Worm (Caenorhabditis elegans) whole organism, young adult: ENCODE data around the gene mdt-6.
A peak's percentile ranks its signal among the peaks of the same experiment; 100 is the strongest.
"Not testable (repeated sequence)": the region's sequence is repeated elsewhere in the genome, so short reads cannot be mapped to it uniquely, and the experiment has no call there.

ENCODE experiments used
- D2030.7 ChIP-seq: fragments of 200-800 bp; sonication (Bioruptor generic); IDR thresholded peaks from 2 replicates; pipeline ENCODE4 v1.3.6; 2022; ENCODE audit warnings: missing genetic modification reagents, missing genetic modification characterization, missing compliant biosample characterization
- F22D6.2 ChIP-seq: sonication (generic microtip); optimal IDR thresholded peaks from 2 replicates; lab custom pipeline; 2016; ENCODE audit warnings: mild to moderate bottlenecking, missing genetic modification characterization, missing compliant biosample characterization
- F39B2.1 ChIP-seq: fragments of 200-800 bp; sonication (Bioruptor generic); IDR thresholded peaks from 2 replicates; pipeline ENCODE4 v1.3.6; 2022; ENCODE audit warnings: missing genetic modification reagents, missing genetic modification characterization, missing compliant biosample characterization
- F52B5.7 ChIP-seq: sonication (generic microtip); optimal IDR thresholded peaks from 2 replicates; lab custom pipeline; 2016; ENCODE audit warnings: mild to moderate bottlenecking, missing genetic modification characterization, missing compliant biosample characterization
- F57C9.4 ChIP-seq: sonication (generic microtip); optimal IDR thresholded peaks from 2 replicates; lab custom pipeline; 2017; ENCODE audit warnings: mild to moderate bottlenecking, missing genetic modification characterization, missing compliant biosample characterization
- K12H6.12 ChIP-seq: fragments of 200-800 bp; sonication (Bioruptor generic); optimal IDR thresholded peaks from 2 replicates; lab custom pipeline; 2018; ENCODE audit warnings: mild to moderate bottlenecking, missing genetic modification characterization, missing compliant biosample characterization
- T07F8.4 ChIP-seq: sonication (generic microtip); optimal IDR thresholded peaks from 2 replicates; lab custom pipeline; 2016; ENCODE audit warnings: mild to moderate bottlenecking, missing genetic modification characterization, moderate library complexity, missing compliant biosample characterization
- Y53G8AR.9 ChIP-seq: fragments of 200-800 bp; sonication (Bioruptor generic); conservative IDR thresholded peaks from 2 replicates; pipeline ENCODE4 v1.3.6; 2022; ENCODE audit warnings: missing genetic modification reagents, missing genetic modification characterization, missing compliant biosample characterization
- akir-1 ChIP-seq: fragments of 200-800 bp; sonication (Bioruptor generic); optimal IDR thresholded peaks from 2 replicates; lab custom pipeline; 2018; ENCODE audit warnings: mild to moderate bottlenecking, missing genetic modification characterization, moderate library complexity, missing compliant biosample characterization
- ama-1 ChIP-seq, 3 experiments: fragments of 150-350 bp in 1 of 3; sonication (generic microtip) in 2 of 3; optimal IDR thresholded peaks; 2 replicates each; lab custom pipeline; 2014 to 2018; ENCODE audit warnings: missing biosample characterization in 2 of 3, missing genetic modification characterization in 2 of 3, missing genetic modification reagents in 2 of 3
- athp-1 ChIP-seq: sonication (generic microtip); optimal IDR thresholded peaks from 2 replicates; lab custom pipeline; 2017; ENCODE audit warnings: mild to moderate bottlenecking, missing genetic modification characterization, missing compliant biosample characterization
- attf-3 ChIP-seq: fragments of 200-800 bp; sonication (Bioruptor generic); conservative IDR thresholded peaks from 2 replicates; pipeline ENCODE4 v1.3.6; 2022; ENCODE audit warnings: missing genetic modification reagents, missing genetic modification characterization, missing compliant biosample characterization
- ccch-3 ChIP-seq: fragments of 200-800 bp; sonication (Bioruptor generic); optimal IDR thresholded peaks from 2 replicates; lab custom pipeline; 2018; ENCODE audit warnings: mild to moderate bottlenecking, missing genetic modification characterization, missing compliant biosample characterization
- cebp-1 ChIP-seq, 2 experiments: fragments of 200-800 bp in 1 of 2; sonication (Bioruptor generic) in 1 of 2; sonication (generic microtip) in 1 of 2; IDR thresholded peaks in 1 of 2; optimal IDR thresholded peaks in 1 of 2; 2 replicates each; pipeline versions ENCODE4 v1.3.6 to Lab custom; 2017 to 2022; ENCODE audit warnings: missing compliant biosample characterization in 2 of 2, missing genetic modification characterization in 2 of 2, mild to moderate bottlenecking in 1 of 2, missing genetic modification reagents in 1 of 2, moderate library complexity in 1 of 2
- ceh-40 ChIP-seq: fragments of 200-800 bp; sonication (Bioruptor generic); IDR thresholded peaks from 2 replicates; pipeline ENCODE4 v1.3.6; 2022; ENCODE audit warnings: missing genetic modification characterization, missing compliant biosample characterization
- chd-7 ChIP-seq: sonication (generic microtip); optimal IDR thresholded peaks from 2 replicates; lab custom pipeline; 2016; ENCODE audit warnings: mild to moderate bottlenecking, missing genetic modification characterization, moderate library complexity, missing compliant biosample characterization
- dox-1 ChIP-seq: fragments of 200-800 bp; sonication (Bioruptor generic); IDR thresholded peaks from 2 replicates; pipeline ENCODE4 v1.3.6; 2022; ENCODE audit warnings: missing genetic modification reagents, missing genetic modification characterization, missing compliant biosample characterization
- efl-1 ChIP-seq: fragments of 150-350 bp; optimal IDR thresholded peaks from 2 replicates; lab custom pipeline; 2014; ENCODE audit warnings: missing biosample characterization, missing genetic modification reagents, missing genetic modification characterization
- egl-44 ChIP-seq: fragments of 200-800 bp; sonication (Bioruptor generic); IDR thresholded peaks from 2 replicates; pipeline ENCODE4 v1.3.6; 2022; ENCODE audit warnings: missing genetic modification reagents, missing genetic modification characterization, missing compliant biosample characterization
- ekl-4 ChIP-seq: fragments of 200-800 bp; sonication (Bioruptor generic); IDR thresholded peaks from 2 replicates; pipeline ENCODE4 v1.3.6; 2022; ENCODE audit warnings: missing genetic modification reagents, missing genetic modification characterization, missing compliant biosample characterization
- hlh-26 ChIP-seq: fragments of 200-800 bp; sonication (Bioruptor generic); conservative IDR thresholded peaks from 2 replicates; pipeline ENCODE4 v1.3.6; 2022; ENCODE audit warnings: missing genetic modification reagents, missing genetic modification characterization, missing compliant biosample characterization
- lag-1 ChIP-seq: fragments of 200-800 bp; sonication (Bioruptor generic); IDR thresholded peaks from 2 replicates; pipeline ENCODE4 v1.3.6; 2022; ENCODE audit warnings: missing genetic modification reagents, missing genetic modification characterization, missing compliant biosample characterization
- lin-40 ChIP-seq: sonication (generic microtip); optimal IDR thresholded peaks from 2 replicates; lab custom pipeline; 2016; ENCODE audit warnings: missing genetic modification characterization, mild to moderate bottlenecking, missing compliant biosample characterization, missing genotype, missing genetic modification reagents
- madf-6 ChIP-seq: fragments of 200-800 bp; sonication (Bioruptor generic); IDR thresholded peaks from 2 replicates; pipeline ENCODE4 v1.3.6; 2022; ENCODE audit warnings: missing genetic modification reagents, missing genetic modification characterization, missing compliant biosample characterization
- madf-8 ChIP-seq: fragments of 200-800 bp; sonication (Bioruptor generic); conservative IDR thresholded peaks from 2 replicates; pipeline ENCODE4 v1.3.6; 2022; ENCODE audit warnings: missing genetic modification reagents, missing genetic modification characterization, missing compliant biosample characterization
- nfya-2 ChIP-seq: fragments of 200-800 bp; sonication (Bioruptor generic); IDR thresholded peaks from 2 replicates; pipeline ENCODE4 v1.3.6; 2022; ENCODE audit warnings: missing genetic modification reagents, missing genetic modification characterization, missing compliant biosample characterization
- nhr-120 ChIP-seq: fragments of 200-800 bp; sonication (Bioruptor generic); IDR thresholded peaks from 2 replicates; pipeline ENCODE4 v1.3.6; 2022; ENCODE audit warnings: missing genetic modification characterization, missing compliant biosample characterization
- pha-4 ChIP-seq: fragments of 150-350 bp; sonication (generic microtip); optimal IDR thresholded peaks from 2 replicates; lab custom pipeline; 2014; ENCODE audit warnings: missing biosample characterization, missing genetic modification reagents, missing genetic modification characterization
- rec-8 ChIP-seq, 2 experiments: sonication (generic microtip); optimal IDR thresholded peaks; 2 replicates each; lab custom pipeline; 2016; ENCODE audit warnings: mild to moderate bottlenecking in 2 of 2, missing genetic modification characterization in 2 of 2, missing genetic modification reagents in 2 of 2, missing genotype in 2 of 2, missing biosample characterization in 1 of 2, missing compliant biosample characterization in 1 of 2, moderate library complexity in 1 of 2
- rpc-1 ChIP-seq, 2 experiments: fragments of 150-350 bp in 1 of 2; sonication (generic microtip) in 1 of 2; optimal IDR thresholded peaks; 2 replicates each; lab custom pipeline; 2014 to 2018; ENCODE audit warnings: missing biosample characterization in 1 of 2, missing genetic modification characterization in 1 of 2, missing genetic modification reagents in 1 of 2, missing genotype in 1 of 2
- snpc-1.1 ChIP-seq: sonication (generic microtip); optimal IDR thresholded peaks from 2 replicates; lab custom pipeline; 2017; ENCODE audit warnings: missing genetic modification characterization, mild to moderate bottlenecking, missing compliant biosample characterization, antibody characterized with exemption, moderate library complexity, missing genotype, missing genetic modification reagents; ENCODE audit not compliant: insufficient read depth
- somi-1 ChIP-seq: fragments of 200-800 bp; sonication (Bioruptor generic); optimal IDR thresholded peaks from 2 replicates; lab custom pipeline; 2018; ENCODE audit warnings: mild to moderate bottlenecking, missing genetic modification characterization, missing compliant biosample characterization
- tlf-1 ChIP-seq: fragments of 200-800 bp; sonication (Bioruptor generic); optimal IDR thresholded peaks from 2 replicates; lab custom pipeline; 2018; ENCODE audit warnings: mild to moderate bottlenecking, missing genetic modification characterization, missing compliant biosample characterization
- xnd-1 ChIP-seq: sonication (generic microtip); optimal IDR thresholded peaks from 2 replicates; lab custom pipeline; 2016; ENCODE audit warnings: missing genotype, missing genetic modification reagents, missing genetic modification characterization, missing compliant biosample characterization
- ztf-18 ChIP-seq: sonication (generic microtip); optimal IDR thresholded peaks from 2 replicates; lab custom pipeline; 2016; ENCODE audit warnings: missing genotype, mild to moderate bottlenecking, missing genetic modification characterization, missing compliant biosample characterization

mdt-6 gene

ce11 chrV:7060396-7060795, 972 bp upstream of the mdt-6 start, which contains the start of the genes Y57E12AL.6 and Y57E12AL.1 (continued):
- peak; percentile 66 for TF ChIP-seq somi-1 (GFP tag; lab: Kevin White, UChicago)
- TF ChIP-seq F52B5.7 (tag; lab: Kevin White, UChicago): no peak
- TF ChIP-seq madf-8 (GFP tag; lab: Robert Waterston, UW): no peak; the same call in 1 of the 2 replicates
- peak; percentile 22 for TF ChIP-seq xnd-1 (tag; lab: Kevin White, UChicago)
- TF ChIP-seq, all 124 proteins: peak for 51

DNA sequence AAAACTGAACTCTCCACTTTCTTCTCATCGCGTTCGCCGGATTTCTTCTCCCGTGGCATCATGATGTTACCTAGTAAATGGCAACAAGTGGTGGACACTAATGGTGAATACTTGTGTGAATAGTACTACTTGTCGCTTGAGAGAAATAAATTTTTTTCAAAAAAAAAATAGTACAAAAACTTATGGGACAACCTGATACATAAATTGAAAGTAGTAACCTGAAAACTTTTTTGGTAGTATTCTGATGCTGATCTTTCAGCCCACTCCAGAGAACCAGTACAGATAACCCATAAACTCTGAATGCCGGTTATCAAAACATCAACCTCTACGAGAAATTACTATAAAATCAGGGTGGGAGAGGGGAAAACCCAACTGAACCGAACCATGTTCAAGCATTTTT, 1.6 kb downstream of the mdt-6 start, which contains the start of gene Y57E12AL.2:
Y57E12AL.2 (plus strand) TSS at position 301 of the 400 bp plus-strand sequence.
- not testable (repeated sequence) for TF ChIP-seq madf-6 (GFP tag; lab: Robert Waterston, UW); ceh-40 (GFP tag; lab: Robert Waterston, UW); efl-1 (GFP tag; lab: Kevin White, UChicago)

DNA sequence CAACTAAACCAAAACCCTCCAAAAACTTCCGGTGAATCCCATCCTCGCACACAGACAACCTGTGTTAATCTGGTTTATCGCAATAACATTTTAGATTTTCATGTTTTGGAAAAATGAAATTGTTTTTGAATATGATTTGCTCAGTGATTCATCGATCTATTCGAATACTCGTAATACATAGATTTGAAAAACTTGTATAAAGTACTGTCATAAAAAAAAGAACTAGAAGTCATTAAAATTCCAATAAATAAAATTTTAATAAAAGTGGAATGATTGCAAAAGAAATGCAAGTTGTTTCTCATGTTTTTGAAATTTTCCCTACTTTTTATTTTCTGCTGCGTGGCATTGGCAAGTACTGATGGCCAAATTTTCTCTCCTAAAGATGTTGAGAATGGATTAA, 4.8 kb downstream of the mdt-6 start, which contains the start of gene spig-8:
spig-8 (plus strand) TSS at position 301 of the 400 bp plus-strand sequence.
- TF ChIP-seq Y53G8AR.9 (GFP tag; lab: Robert Waterston, UW) (no peak), F22D6.2 (no peak), nhr-120 (GFP tag; lab: Robert Waterston, UW) (no peak), F57C9.4 (no peak), athp-1 (no peak), hlh-26 (GFP tag; lab: Robert Waterston, UW) (no peak), ztf-18 (tag; lab: Kevin White, UChicago) (no peak), ama-1 (optimal IDR thresholded peaks at IDR 0.05; lab: Kevin White, UChicago) (no peak), ama-1 (GFP tag; optimal IDR thresholded peaks at IDR 0.05; lab: Kevin White, UChicago) (no peak), lin-40 (no peak), tlf-1 (GFP tag; lab: Kevin White, UChicago) (no peak), T07F8.4 (tag; lab: Kevin White, UChicago) (no peak), dox-1 (GFP tag; lab: Robert Waterston, UW) (no peak), F39B2.1 (no peak), cebp-1 (GFP tag; IDR thresholded peaks at IDR 0.05; lab: Robert Waterston, UW) (no peak), cebp-1 (tag; optimal IDR thresholded peaks at IDR 0.05; lab: Kevin White, UChicago) (no peak), snpc-1.1 (no peak), egl-44 (GFP tag; lab: Robert Waterston, UW) (no peak), attf-3 (GFP tag; lab: Robert Waterston, UW) (no peak), madf-6 (GFP tag; lab: Robert Waterston, UW) (no peak), lag-1 (GFP tag; lab: Robert Waterston, UW) (no peak)

DNA sequence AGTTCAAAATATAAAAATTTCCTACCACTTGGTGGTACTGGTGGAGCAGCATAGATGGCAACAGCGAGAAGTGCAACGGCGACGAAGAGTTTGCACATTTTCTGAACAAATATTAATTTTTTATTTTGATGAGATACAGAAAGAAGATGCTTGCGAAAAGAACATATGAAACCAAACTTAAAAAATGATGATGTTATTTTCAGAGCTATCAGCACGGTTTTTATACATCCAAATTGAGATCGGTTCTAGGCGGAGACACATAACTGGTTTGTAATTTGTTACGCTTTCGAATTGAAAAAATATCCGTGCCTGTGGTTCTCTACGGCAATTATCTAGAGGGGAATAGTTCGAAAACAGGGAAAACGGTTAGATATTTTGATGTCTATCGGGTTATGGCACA, 6.3 kb downstream of the mdt-6 start, which contains the start of gene txt-17:
txt-17 (minus strand) TSS at position 101 of the 400 bp plus-strand sequence.
- TF ChIP-seq akir-1 (no peak), D2030.7 (GFP tag; lab: Robert Waterston, UW) (no peak), ccch-3 (GFP tag; lab: Kevin White, UChicago) (no peak), chd-7 (no peak), K12H6.12 (no peak), rec-8 (tag; optimal IDR thresholded peaks at IDR 0.05; lab: Kevin White, UChicago) (no peak), athp-1 (no peak), pha-4 (tag; lab: Kevin White, UChicago) (no peak), rpc-1 (optimal IDR thresholded peaks at IDR 0.05; lab: Kevin White, UChicago) (no peak), rpc-1 (tag; optimal IDR thresholded peaks at IDR 0.05; lab: Kevin White, UChicago) (no peak), ekl-4 (no peak), nfya-2 (no peak), dox-1 (GFP tag; lab: Robert Waterston, UW) (no peak)
